Fruit fly (Drosophila melanogaster): ENCODE measurements around the gene ERR.

ERR gene

DNA sequence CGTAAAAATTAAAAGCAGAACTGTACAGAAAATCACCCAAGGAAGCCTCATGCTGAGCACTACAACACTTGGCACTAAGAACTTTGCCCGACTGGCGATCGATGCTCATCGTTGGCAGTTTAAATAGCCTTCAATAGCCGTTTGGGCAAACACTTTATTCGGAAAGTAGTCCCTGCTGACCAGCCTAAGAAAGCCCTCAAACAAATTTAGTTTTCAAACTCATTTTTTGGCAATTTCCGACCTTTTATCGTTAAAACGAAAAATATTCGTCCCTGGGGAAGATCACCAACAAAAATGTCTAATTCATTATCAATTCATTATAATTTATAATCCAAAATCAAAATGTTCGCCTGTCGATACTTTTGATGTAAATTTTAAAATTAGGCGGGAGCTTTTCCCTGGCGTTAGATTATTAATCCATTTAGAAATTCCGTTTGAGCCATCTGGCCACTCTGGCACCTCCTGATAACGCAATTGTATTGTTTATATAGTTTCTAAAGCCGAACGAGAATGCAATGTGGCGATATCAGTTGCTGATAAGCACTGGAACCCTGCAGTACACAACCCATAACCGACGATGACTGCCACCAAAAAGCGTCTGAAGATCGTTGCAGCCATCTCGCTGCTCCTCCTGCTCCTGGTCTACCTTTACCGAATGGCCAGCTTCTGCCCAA, 5.9 kb downstream of the ERR start, which contains the start of the genes mthl7 and Uxs (continued):
- no peak for TF ChIP-seq sqz (GFP tag; optimal IDR thresholded peaks at IDR 0.05)
- TF ChIP-seq ci (GFP tag; IDR thresholded peaks at IDR 0.05) = no peak
- no peak for TF ChIP-seq CG1024 (GFP tag; IDR thresholded peaks at IDR 0.05)
- TF ChIP-seq Max (GFP tag; optimal IDR thresholded peaks at IDR 0.05) = no peak
- peak; percentile 72 for TF ChIP-seq GATAe (GFP tag; conservative IDR thresholded peaks at IDR 0.05)
- TF ChIP-seq tap (tag; optimal IDR thresholded peaks at IDR 0.05) = no peak
- TF ChIP-seq Doc3 (GFP tag; IDR thresholded peaks at IDR 0.05; ENCODE audit: partially characterized antibody) = 0 out of 3 replicates have a peak, but pooled peaks have one; percentile 46
- peak; percentile 95 for TF ChIP-seq E2f2 (GFP tag; IDR thresholded peaks at IDR 0.05)
- TF ChIP-seq CHES-1-like (GFP tag; optimal IDR thresholded peaks at IDR 0.05) = no peak
- TF ChIP-seq Scr (GFP tag; IDR thresholded peaks at IDR 0.05; ENCODE audit: partially characterized antibody) = peak; percentile 50
- no peak for TF ChIP-seq CG10431 (GFP tag; optimal IDR thresholded peaks at IDR 0.05)
- no peak for TF ChIP-seq fd3F (GFP tag; optimal IDR thresholded peaks at IDR 0.05)
- TF ChIP-seq Hsf (GFP tag; optimal IDR thresholded peaks at IDR 0.05) = no peak
- no peak for TF ChIP-seq Lim3 (GFP tag; IDR thresholded peaks at IDR 0.05)
- TF ChIP-seq CG2202 (tag; optimal IDR thresholded peaks at IDR 0.05) = no peak
- no peak for TF ChIP-seq CG6175 (GFP tag; IDR thresholded peaks at IDR 0.05)
- TF ChIP-seq ken (GFP tag; IDR thresholded peaks at IDR 0.05) = no peak
- no peak for TF ChIP-seq CG31388 (GFP tag; optimal IDR thresholded peaks at IDR 0.05)
- TF ChIP-seq dpn (GFP tag; optimal IDR thresholded peaks at IDR 0.05) = no peak
- peak; percentile 90 for TF ChIP-seq Dp (GFP tag; optimal IDR thresholded peaks at IDR 0.05)
- peak; percentile 35; the same call in 1 of the 3 replicates for TF ChIP-seq knrl (GFP tag; IDR thresholded peaks at IDR 0.05; ENCODE audit: partially characterized antibody)
- TF ChIP-seq trh (GFP tag; optimal IDR thresholded peaks at IDR 0.05) = no peak
- peak; percentile 29; the same call in 1 of the 2 replicates for TF ChIP-seq hbn (GFP tag; IDR thresholded peaks at IDR 0.05; ENCODE audit: partially characterized antibody)
- TF ChIP-seq CG1603 (tag; optimal IDR thresholded peaks at IDR 0.05) = peak; percentile 47
- no peak for TF ChIP-seq Hr78 (GFP tag; optimal IDR thresholded peaks at IDR 0.05)
- no peak for TF ChIP-seq hth (optimal IDR thresholded peaks at IDR 0.05)
- TF ChIP-seq CG12659 (GFP tag; optimal IDR thresholded peaks at IDR 0.05) = peak; percentile 1
- TF ChIP-seq dmrt99B (tag; optimal IDR thresholded peaks at IDR 0.05) = no peak
- TF ChIP-seq sim (GFP tag; IDR thresholded peaks at IDR 0.05) = no peak
- no peak for TF ChIP-seq NK7.1 (GFP tag; optimal IDR thresholded peaks at IDR 0.05)
- TF ChIP-seq CG12769 (tag; optimal IDR thresholded peaks at IDR 0.05) = no peak
- no peak for TF ChIP-seq tll (GFP tag; optimal IDR thresholded peaks at IDR 0.05)
- TF ChIP-seq CG15269 (tag; optimal IDR thresholded peaks at IDR 0.05) = no peak
- TF ChIP-seq stwl (tag; optimal IDR thresholded peaks at IDR 0.05) = peak; percentile 4
- TF ChIP-seq salm (tag; optimal IDR thresholded peaks at IDR 0.05) = no peak
- no peak for TF ChIP-seq CG6683 (GFP tag; optimal IDR thresholded peaks at IDR 0.05)
- TF ChIP-seq sug (tag; optimal IDR thresholded peaks at IDR 0.05) = peak; percentile 4
- TF ChIP-seq CG4730 (GFP tag; IDR thresholded peaks at IDR 0.05) = no peak
- peak; percentile 70 for TF ChIP-seq pzg (GFP tag; optimal IDR thresholded peaks at IDR 0.05)
- TF ChIP-seq sens (GFP tag) = peak; percentile 81
- TF ChIP-seq gfzf (GFP tag; optimal IDR thresholded peaks at IDR 0.05) = peak; percentile 84
- no peak for TF ChIP-seq CG2199 (GFP tag; IDR thresholded peaks at IDR 0.05)
- TF ChIP-seq bigmax (GFP tag; optimal IDR thresholded peaks at IDR 0.05) = peak; percentile 55
- TF ChIP-seq Dref (GFP tag; IDR thresholded peaks at IDR 0.05) = peak; percentile 47
- TF ChIP-seq CG10462 (GFP tag; optimal IDR thresholded peaks at IDR 0.05) = no peak
- no peak for TF ChIP-seq nau (GFP tag; optimal IDR thresholded peaks at IDR 0.05)
- no peak for TF ChIP-seq Elba2 (GFP tag; optimal IDR thresholded peaks at IDR 0.05)
- TF ChIP-seq bcd (GFP tag; optimal IDR thresholded peaks at IDR 0.05) = no peak
- TF ChIP-seq Dip2 (GFP tag; IDR thresholded peaks at IDR 0.05) = no peak
- TF ChIP-seq kay (GFP tag; optimal IDR thresholded peaks at IDR 0.05) = no peak

All from whole organism, embryonic.